Fruit fly (Drosophila melanogaster) whole organism, embryonic: ENCODE measurements around the gene CG3104.
A peak's percentile ranks its signal among the peaks of the same experiment; 100 is the strongest.

ENCODE experiments used
- BtbVII ChIP-seq: fragments of 200-800 bp; sonication (Bioruptor generic); optimal IDR thresholded peaks from 3 replicates; lab custom pipeline; 2017; ENCODE audit warnings: missing biosample characterization, mild to moderate bottlenecking, missing genetic modification characterization
- Bteb2 ChIP-seq: fragments of 200-800 bp; sonication (Bioruptor generic); optimal IDR thresholded peaks from 2 replicates; lab custom pipeline; 2016; ENCODE audit warnings: missing biosample characterization, missing genetic modification characterization
- CG10366 ChIP-seq: fragments of 200-800 bp; sonication (Bioruptor generic); IDR thresholded peaks from 2 replicates; pipeline ENCODE4 v1.3.6; 2022; ENCODE audit warnings: missing biosample characterization, missing genetic modification characterization
- CG10462 ChIP-seq: fragments of 200-800 bp; sonication (Bioruptor generic); optimal IDR thresholded peaks from 2 replicates; lab custom pipeline; 2016; ENCODE audit warnings: missing biosample characterization, missing genetic modification characterization
- CG11093 ChIP-seq: fragments of 200-800 bp; sonication (Bioruptor generic); IDR thresholded peaks from 3 replicates; pipeline ENCODE4 v1.3.6; 2022; ENCODE audit warnings: missing biosample characterization, missing genetic modification characterization
- CG11456 ChIP-seq: fragments of 200-800 bp; sonication (Bioruptor generic); IDR thresholded peaks from 3 replicates; pipeline ENCODE4 v1.3.6; 2022; ENCODE audit warnings: missing biosample characterization, missing genetic modification characterization
- CG12155 ChIP-seq: fragments of 200-800 bp; sonication (Bioruptor generic); optimal IDR thresholded peaks from 3 replicates; lab custom pipeline; 2016; ENCODE audit warnings: missing biosample characterization, missing genetic modification characterization
- CG1233 ChIP-seq: fragments of 200-800 bp; sonication (Bioruptor generic); optimal IDR thresholded peaks from 4 replicates; lab custom pipeline; 2018; ENCODE audit warnings: missing biosample characterization, mild to moderate bottlenecking, missing genetic modification characterization
- CG15269 ChIP-seq: fragments of 200-800 bp; sonication (Bioruptor generic); optimal IDR thresholded peaks from 2 replicates; lab custom pipeline; 2018; ENCODE audit warnings: missing biosample characterization, mild to moderate bottlenecking, missing genetic modification characterization, moderate library complexity
- CG2120 ChIP-seq: fragments of 200-800 bp; sonication (Bioruptor generic); optimal IDR thresholded peaks from 3 replicates; lab custom pipeline; 2016; ENCODE audit warnings: missing biosample characterization, missing genetic modification characterization
- CG2875 ChIP-seq: fragments of 200-800 bp; sonication (Bioruptor generic); optimal IDR thresholded peaks from 2 replicates; lab custom pipeline; 2017; ENCODE audit warnings: missing biosample characterization, mild to moderate bottlenecking, missing genetic modification characterization, missing genetic modification reagents
- CG3163 ChIP-seq: fragments of 200-800 bp; sonication (Bioruptor generic); optimal IDR thresholded peaks from 3 replicates; lab custom pipeline; 2016; ENCODE audit warnings: missing biosample characterization, missing genetic modification characterization
- CG3281 ChIP-seq: fragments of 200-800 bp; sonication (Bioruptor generic); optimal IDR thresholded peaks from 3 replicates; lab custom pipeline; 2017; ENCODE audit warnings: missing biosample characterization, mild to moderate bottlenecking, missing genetic modification characterization
- CG33213 ChIP-seq: fragments of 200-800 bp; sonication (Bioruptor generic); optimal IDR thresholded peaks from 3 replicates; lab custom pipeline; 2016; ENCODE audit warnings: missing biosample characterization, missing genetic modification characterization
- CG34224 ChIP-seq: fragments of 200-800 bp; sonication (Bioruptor generic); IDR thresholded peaks from 3 replicates; pipeline ENCODE4 v1.3.6; 2022; ENCODE audit warnings: missing biosample characterization, missing genetic modification characterization; ENCODE audit not compliant: partially characterized antibody
- CG34422 ChIP-seq: fragments of 200-800 bp; sonication (Bioruptor generic); IDR thresholded peaks from 3 replicates; pipeline ENCODE4 v1.3.6; 2022; ENCODE audit warnings: missing biosample characterization, missing genetic modification characterization
- CG5245 ChIP-seq: fragments of 200-800 bp; sonication (Bioruptor generic); optimal IDR thresholded peaks from 3 replicates; lab custom pipeline; 2016; ENCODE audit warnings: missing biosample characterization, missing genetic modification characterization
- CG6254 ChIP-seq: fragments of 200-800 bp; sonication (Bioruptor generic); optimal IDR thresholded peaks from 3 replicates; lab custom pipeline; 2017; ENCODE audit warnings: mild to moderate bottlenecking, missing biosample characterization, missing genetic modification reagents, missing genetic modification characterization
- CG9437 ChIP-seq: fragments of 200-800 bp; sonication (Bioruptor generic); optimal IDR thresholded peaks from 2 replicates; lab custom pipeline; 2018; ENCODE audit warnings: missing biosample characterization, mild to moderate bottlenecking, missing genetic modification characterization
- CG9797 ChIP-seq: fragments of 200-800 bp; sonication (Bioruptor generic); optimal IDR thresholded peaks from 3 replicates; lab custom pipeline; 2018; ENCODE audit warnings: missing biosample characterization, mild to moderate bottlenecking, missing genetic modification characterization
- CTCF ChIP-seq: fragments of 200-800 bp; sonication (Bioruptor generic); optimal IDR thresholded peaks from 2 replicates; lab custom pipeline; 2017; ENCODE audit warnings: missing biosample characterization, mild to moderate bottlenecking, missing genetic modification characterization, moderate library complexity
- Dfd ChIP-seq, 2 experiments: fragments of >200 bp; optimal IDR thresholded peaks; 2 replicates each; lab custom pipeline; 2017; ENCODE audit warnings: missing biosample characterization in 2 of 2, missing genetic modification characterization in 2 of 2
- Doc2 ChIP-seq: fragments of 200-800 bp; sonication (Bioruptor generic); IDR thresholded peaks from 2 replicates; pipeline ENCODE4 v1.3.6; 2022; ENCODE audit warnings: missing biosample characterization, missing genetic modification characterization
- E2f2 ChIP-seq: fragments of 200-800 bp; sonication (Bioruptor generic); IDR thresholded peaks from 2 replicates; pipeline ENCODE4 v1.3.6; 2022; ENCODE audit warnings: missing biosample characterization, missing genetic modification characterization
- Eip74EF ChIP-seq, 2 experiments: fragments of 200-800 bp in 1 of 2; fragments of >200 bp in 1 of 2; sonication (Bioruptor generic) in 1 of 2; optimal IDR thresholded peaks; 2 replicates each; lab custom pipeline; 2017 to 2019; ENCODE audit warnings: missing biosample characterization in 2 of 2, missing genetic modification characterization in 2 of 2, mild to moderate bottlenecking in 1 of 2, moderate library complexity in 1 of 2
- H15 ChIP-seq: fragments of 200-800 bp; sonication (Bioruptor generic); IDR thresholded peaks from 3 replicates; pipeline ENCODE4 v1.3.6; 2022; ENCODE audit warnings: missing biosample characterization, missing genetic modification characterization
- Hey ChIP-seq: fragments of 200-800 bp; sonication (Bioruptor generic); optimal IDR thresholded peaks from 3 replicates; lab custom pipeline; 2018; ENCODE audit warnings: missing biosample characterization, mild to moderate bottlenecking, missing genetic modification characterization
- Hr39 ChIP-seq: fragments of >200 bp; optimal IDR thresholded peaks from 2 replicates; lab custom pipeline; 2017
- Hr78 ChIP-seq, 2 experiments: fragments of 200-800 bp in 1 of 2; fragments of >200 bp in 1 of 2; sonication (Bioruptor generic) in 1 of 2; optimal IDR thresholded peaks; 2 replicates each; lab custom pipeline; 2017 to 2019; ENCODE audit warnings: missing biosample characterization in 2 of 2, missing genetic modification characterization in 2 of 2, mild to moderate bottlenecking in 1 of 2, moderate library complexity in 1 of 2
- Jarid2 ChIP-seq: fragments of 200-800 bp; sonication (Bioruptor generic); optimal IDR thresholded peaks from 3 replicates; lab custom pipeline; 2017; ENCODE audit warnings: mild to moderate bottlenecking, missing biosample characterization, missing genetic modification reagents, missing genetic modification characterization
- Kr ChIP-seq: fragments of 200-800 bp; sonication (Bioruptor generic); optimal IDR thresholded peaks from 2 replicates; lab custom pipeline; 2017; ENCODE audit warnings: missing biosample characterization, mild to moderate bottlenecking, missing genetic modification characterization
- Lhr ChIP-seq: fragments of 200-800 bp; sonication (Bioruptor generic); optimal IDR thresholded peaks from 3 replicates; lab custom pipeline; 2017; ENCODE audit warnings: mild to moderate bottlenecking, missing biosample characterization, missing genetic modification reagents, missing genetic modification characterization
- Mrtf ChIP-seq: fragments of 200-800 bp; sonication (Bioruptor generic); IDR thresholded peaks from 3 replicates; pipeline ENCODE4 v1.3.6; 2022; ENCODE audit warnings: missing biosample characterization, missing genetic modification characterization
- NFAT ChIP-seq: fragments of 200-800 bp; sonication (Bioruptor generic); IDR thresholded peaks from 2 replicates; pipeline ENCODE4 v1.3.6; 2022; ENCODE audit warnings: missing biosample characterization, missing genetic modification characterization
- Oli ChIP-seq: fragments of 200-800 bp; sonication (Bioruptor generic); optimal IDR thresholded peaks from 2 replicates; lab custom pipeline; 2018; ENCODE audit warnings: missing biosample characterization, mild to moderate bottlenecking, missing genetic modification characterization, moderate library complexity
- Xrp1 ChIP-seq: fragments of 200-800 bp; sonication (Bioruptor generic); IDR thresholded peaks from 2 replicates; pipeline ENCODE4 v1.3.6; 2022; ENCODE audit warnings: missing biosample characterization, missing genetic modification characterization
- ash1 ChIP-seq: fragments of 200-800 bp; sonication (Bioruptor generic); optimal IDR thresholded peaks from 2 replicates; lab custom pipeline; 2018; ENCODE audit warnings: missing biosample characterization, mild to moderate bottlenecking, missing genetic modification characterization
- cas ChIP-seq: fragments of 200-800 bp; sonication (Bioruptor generic); IDR thresholded peaks from 2 replicates; pipeline ENCODE4 v1.3.6; 2022; ENCODE audit warnings: missing biosample characterization, missing genetic modification characterization
- chif ChIP-seq, 2 experiments: fragments of 200-800 bp; sonication (Bioruptor generic); optimal IDR thresholded peaks; 3 replicates each; lab custom pipeline; 2016; ENCODE audit warnings: missing biosample characterization in 2 of 2, missing genetic modification characterization in 2 of 2
- da ChIP-seq: fragments of 200-800 bp; sonication (Bioruptor generic); optimal IDR thresholded peaks from 2 replicates; lab custom pipeline; 2016; ENCODE audit warnings: missing biosample characterization, missing genetic modification characterization
- dan ChIP-seq: fragments of 200-800 bp; sonication (Bioruptor generic); IDR thresholded peaks from 2 replicates; pipeline ENCODE4 v1.3.6; 2022; ENCODE audit warnings: missing biosample characterization, missing genetic modification characterization
- dati ChIP-seq: fragments of 200-800 bp; sonication (Bioruptor generic); IDR thresholded peaks from 2 replicates; pipeline ENCODE4 v1.3.6; 2022; ENCODE audit warnings: missing biosample characterization, missing genetic modification characterization
- dmrt99B ChIP-seq: fragments of 200-800 bp; sonication (Bioruptor generic); optimal IDR thresholded peaks from 2 replicates; lab custom pipeline; 2018; ENCODE audit warnings: missing biosample characterization, mild to moderate bottlenecking, missing genetic modification characterization, moderate library complexity
- dysf ChIP-seq: fragments of 200-800 bp; sonication (Bioruptor generic); IDR thresholded peaks from 3 replicates; pipeline ENCODE4 v1.3.6; 2022; ENCODE audit warnings: missing biosample characterization, missing genetic modification characterization
- ftz-f1 ChIP-seq: fragments of 200-800 bp; sonication (Bioruptor generic); optimal IDR thresholded peaks from 2 replicates; lab custom pipeline; 2016; ENCODE audit warnings: missing biosample characterization, missing genetic modification characterization
- fu2 ChIP-seq: fragments of 200-800 bp; sonication (Bioruptor generic); optimal IDR thresholded peaks from 2 replicates; lab custom pipeline; 2016; ENCODE audit warnings: missing biosample characterization, missing genetic modification characterization
- gfzf ChIP-seq: fragments of 200-800 bp; sonication (Bioruptor generic); optimal IDR thresholded peaks from 2 replicates; lab custom pipeline; 2016; ENCODE audit warnings: missing biosample characterization, mild to moderate bottlenecking, missing genetic modification characterization, moderate library complexity
- grau ChIP-seq: fragments of 200-800 bp; optimal IDR thresholded peaks from 3 replicates; lab custom pipeline; 2019; ENCODE audit warnings: missing biosample characterization, mild to moderate bottlenecking, missing genetic modification characterization, moderate library complexity
- slbo ChIP-seq: fragments of 200-800 bp; sonication (Bioruptor generic); IDR thresholded peaks from 2 replicates; pipeline ENCODE4 v1.3.6; 2022; ENCODE audit warnings: missing biosample characterization, missing genetic modification characterization
- tin ChIP-seq: fragments of 200-800 bp; sonication (Bioruptor generic); optimal IDR thresholded peaks from 3 replicates; lab custom pipeline; 2016; ENCODE audit warnings: missing biosample characterization, missing genetic modification characterization
- toy ChIP-seq: fragments of 200-800 bp; sonication (Bioruptor generic); IDR thresholded peaks from 2 replicates; pipeline ENCODE4 v1.3.6; 2022; ENCODE audit warnings: missing biosample characterization, missing genetic modification characterization

The CG3104 gene

DNA sequence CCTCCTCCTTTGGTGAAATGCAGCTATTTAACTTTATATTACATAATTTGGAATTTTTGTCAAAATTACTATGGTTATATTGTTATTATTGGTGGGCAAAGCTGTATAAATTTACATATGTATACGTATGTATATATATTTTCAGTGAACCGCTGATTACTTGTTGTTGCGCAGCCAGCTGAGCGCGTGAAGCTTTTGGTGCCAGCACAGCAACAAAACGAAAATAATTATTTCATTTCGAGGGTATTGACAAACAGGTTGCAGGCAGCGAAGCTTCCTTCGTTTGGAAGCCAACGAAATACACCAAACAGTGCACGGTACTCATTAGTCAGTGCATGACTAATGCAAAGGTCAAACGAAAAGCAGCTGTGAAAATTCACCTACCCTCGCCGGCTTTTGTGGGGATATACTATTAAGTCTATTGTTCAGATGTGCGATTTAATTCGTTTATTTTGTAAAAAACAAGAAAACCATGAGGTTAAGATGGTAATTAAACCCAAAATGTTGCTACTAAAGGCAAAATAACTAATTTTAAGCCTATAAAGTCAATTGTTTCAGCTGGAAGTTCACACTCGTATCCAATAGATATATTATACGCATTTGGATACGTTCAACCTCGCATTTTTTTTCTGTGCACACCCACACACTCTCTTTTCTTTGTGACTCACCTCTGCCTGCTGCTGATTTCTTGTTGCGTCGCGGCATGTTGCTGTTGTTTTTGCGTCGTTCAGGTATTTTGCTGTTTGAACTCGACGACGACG, 17.6 kb upstream of the CG3104 start (continued):
- peak; percentile 41 for TF ChIP-seq CG15269 (tag; lab: Kevin White, UChicago)
- TF ChIP-seq CG11093, result 0 out of 3 replicates have a peak, but pooled peaks have one; percentile 38
- TF ChIP-seq CG34422 (GFP tag; lab: Robert Waterston, UW), result no peak
- TF ChIP-seq CG5245, result no peak
- no peak for TF ChIP-seq CG6254
- TF ChIP-seq cas (GFP tag; lab: Robert Waterston, UW), result no peak
- no peak for TF ChIP-seq Lhr (GFP tag; lab: Kevin White, UChicago)
- TF ChIP-seq gfzf (GFP tag; lab: Kevin White, UChicago), result no peak
- TF ChIP-seq Jarid2 (GFP tag; lab: Kevin White, UChicago), result no peak
- no peak for TF ChIP-seq CG1233 (GFP tag; lab: Kevin White, UChicago)
- no peak for TF ChIP-seq CTCF (GFP tag; lab: Kevin White, UChicago)
- TF ChIP-seq CG3163 (GFP tag; lab: Kevin White, UChicago), result no peak
- no peak for TF ChIP-seq Bteb2 (GFP tag; lab: Kevin White, UChicago)
- TF ChIP-seq grau (tag; lab: Kevin White, UChicago), result peak; percentile 12
- peak; percentile 10; the same call in 1 of the 2 replicates for TF ChIP-seq E2f2 (GFP tag; lab: Robert Waterston, UW)
- no peak for TF ChIP-seq ash1 (GFP tag; lab: Kevin White, UChicago)
- no peak for TF ChIP-seq Doc2 (GFP tag; lab: Robert Waterston, UW)
- TF ChIP-seq slbo (GFP tag; lab: Robert Waterston, UW), result peak; percentile 51
- no peak for TF ChIP-seq CG9437 (GFP tag; lab: Kevin White, UChicago)
- TF ChIP-seq CG10462 (GFP tag; lab: Kevin White, UChicago), result no peak
- TF ChIP-seq Hr78 (GFP tag; optimal IDR thresholded peaks at IDR 0.05; lab: Kevin White, UChicago), result peak in 1 of 2 experiments; percentile 66
- no peak for TF ChIP-seq Eip74EF (GFP tag; optimal IDR thresholded peaks at IDR 0.05; lab: Kevin White, UChicago)
- TF ChIP-seq fu2, result no peak
- TF ChIP-seq CG10366 (GFP tag; lab: Robert Waterston, UW), result peak; percentile 33
- TF ChIP-seq da (GFP tag; lab: Kevin White, UChicago), result no peak
- peak; percentile 51 for TF ChIP-seq CG2120 (GFP tag; lab: Kevin White, UChicago)
- no peak for TF ChIP-seq dan (GFP tag; lab: Robert Waterston, UW)
- TF ChIP-seq ftz-f1 (GFP tag; lab: Kevin White, UChicago), result no peak
- TF ChIP-seq NFAT (GFP tag; lab: Robert Waterston, UW), result no peak
- no peak for TF ChIP-seq Dfd (GFP tag; optimal IDR thresholded peaks at IDR 0.05; lab: Kevin White, UChicago)
- no peak for TF ChIP-seq H15 (GFP tag; lab: Robert Waterston, UW)
- peak; percentile 16 for TF ChIP-seq Oli (tag; lab: Kevin White, UChicago)
- peak; percentile 10 for TF ChIP-seq CG33213 (GFP tag; lab: Kevin White, UChicago)
- TF ChIP-seq chif (GFP tag; optimal IDR thresholded peaks at IDR 0.05; lab: Kevin White, UChicago), result peak in 1 of 2 experiments; percentile 19
- no peak for TF ChIP-seq CG34224 (GFP tag; lab: Robert Waterston, UW)
- no peak for TF ChIP-seq Hr39 (lab: Kevin White, UChicago)
- TF ChIP-seq CG9797 (GFP tag; lab: Kevin White, UChicago), result no peak
- peak; percentile 38 for TF ChIP-seq CG3281 (GFP tag; lab: Kevin White, UChicago)
- peak; percentile 1 for TF ChIP-seq CG12155 (GFP tag; lab: Kevin White, UChicago)
- TF ChIP-seq Xrp1, result peak; percentile 43; the same call in 1 of the 2 replicates
- peak; percentile 39 for TF ChIP-seq tin (GFP tag; lab: Kevin White, UChicago)
- TF ChIP-seq CG11456, result no peak
- no peak for TF ChIP-seq CG2875
- TF ChIP-seq dysf (GFP tag; lab: Robert Waterston, UW), result 0 out of 3 replicates have a peak, but pooled peaks have one; percentile 40
- TF ChIP-seq Kr (GFP tag; lab: Kevin White, UChicago), result no peak
- TF ChIP-seq toy, result peak; percentile 47; the same call in 1 of the 2 replicates
- no peak for TF ChIP-seq Hey (tag; lab: Kevin White, UChicago)
- TF ChIP-seq BtbVII, result no peak
- TF ChIP-seq Mrtf (GFP tag; lab: Robert Waterston, UW), result peak; percentile 42; the same call in 1 of the 3 replicates
- TF ChIP-seq dmrt99B (tag; lab: Kevin White, UChicago), result peak; percentile 33
- no peak for TF ChIP-seq dati (GFP tag; lab: Robert Waterston, UW)
